Worm (Caenorhabditis elegans) whole organism, L1 larva: ENCODE measurements around the gene srt-29.

Experiments
- aha-1 ChIP-seq: fragments of 150-350 bp; optimal IDR thresholded peaks from 2 replicates; lab custom pipeline; 2014; ENCODE audit warnings: missing biosample characterization, missing genetic modification characterization
- elt-3 ChIP-seq, 6 experiments: fragments of 150-350 bp in 1 of 6; sonication (generic microtip); optimal IDR thresholded peaks; 2 replicates each; lab custom pipeline; 2017 to 2018; ENCODE audit warnings: missing biosample characterization in 6 of 6, missing genetic modification characterization in 6 of 6, inconsistent platforms in 1 of 6
- lin-13 ChIP-seq: fragments of 150-350 bp; optimal IDR thresholded peaks from 2 replicates; lab custom pipeline; 2014; ENCODE audit warnings: missing biosample characterization, missing genetic modification reagents, missing genetic modification characterization
- lin-35 ChIP-seq, 2 experiments: fragments of 150-350 bp; optimal IDR thresholded peaks; 2 replicates each; lab custom pipeline; 2014; ENCODE audit warnings: missing biosample characterization in 2 of 2, missing genetic modification characterization in 2 of 2, missing genetic modification reagents in 2 of 2
- lsy-2 ChIP-seq, 2 experiments: fragments of 150-350 bp; optimal IDR thresholded peaks; 2 replicates each; lab custom pipeline; 2014; ENCODE audit warnings: missing biosample characterization in 2 of 2, missing genetic modification characterization in 2 of 2
- nhr-12 ChIP-seq: sonication (generic microtip); optimal IDR thresholded peaks from 2 replicates; lab custom pipeline; 2017; ENCODE audit warnings: missing biosample characterization, missing genetic modification characterization

DNA sequence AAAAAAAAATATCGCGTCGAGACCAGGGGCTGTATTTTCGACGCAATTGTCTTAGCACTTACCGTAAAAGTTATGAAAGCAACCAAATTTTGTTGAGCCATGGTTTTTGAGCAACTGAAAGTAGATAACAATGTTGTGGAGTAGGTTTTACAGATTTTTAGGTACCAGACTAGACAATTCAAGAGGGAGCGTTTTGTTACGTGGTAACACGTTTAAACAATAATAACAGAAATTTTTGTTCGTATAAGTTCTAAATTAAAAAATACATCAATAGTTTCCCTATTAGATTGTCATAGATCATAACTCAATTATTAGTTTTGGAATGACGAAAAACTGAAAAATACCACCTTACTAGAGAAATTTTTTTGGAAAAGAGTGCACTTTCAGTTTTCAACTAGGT lies 31.1 kb upstream of the srt-29 start, which contains the start of gene srx-24:
- TF ChIP-seq elt-3 (tag; optimal IDR thresholded peaks at IDR 0.05; lab: Kevin White, UChicago) = no peak
- no peak for TF ChIP-seq lin-13
- no peak for TF ChIP-seq nhr-12 (tag; lab: Kevin White, UChicago)
- TF ChIP-seq aha-1 (tag; lab: Kevin White, UChicago) = no peak
- no peak for TF ChIP-seq lsy-2 (tag; optimal IDR thresholded peaks at IDR 0.05; lab: Kevin White, UChicago)
- TF ChIP-seq lin-35 (GFP tag; optimal IDR thresholded peaks at IDR 0.05; lab: Kevin White, UChicago) = no peak
